Worm (Caenorhabditis elegans) whole organism, L2 larva: ENCODE data around the gene ttr-47.

Experiments
- R02D3.7 ChIP-seq: fragments of 150-350 bp; optimal IDR thresholded peaks from 2 replicates; lab custom pipeline; 2014; ENCODE audit warnings: missing biosample characterization, missing genetic modification characterization
- dmd-4 ChIP-seq: sonication (generic microtip); optimal IDR thresholded peaks from 2 replicates; lab custom pipeline; 2017; ENCODE audit warnings: missing biosample characterization, missing genetic modification characterization
- egl-27 ChIP-seq: sonication (generic microtip); optimal IDR thresholded peaks from 3 replicates; lab custom pipeline; 2017; ENCODE audit warnings: missing biosample characterization, missing genetic modification reagents, missing genetic modification characterization
- elt-3 ChIP-seq: sonication (generic microtip); optimal IDR thresholded peaks from 2 replicates; lab custom pipeline; 2017; ENCODE audit warnings: missing biosample characterization, missing genetic modification characterization
- mab-5 ChIP-seq: fragments of 150-350 bp; optimal IDR thresholded peaks from 2 replicates; lab custom pipeline; 2014; ENCODE audit warnings: missing biosample characterization, missing genetic modification characterization
- nhr-11 ChIP-seq: fragments of 150-350 bp; optimal IDR thresholded peaks from 2 replicates; lab custom pipeline; 2014; ENCODE audit warnings: missing biosample characterization, missing genetic modification characterization
- nhr-77 ChIP-seq: fragments of 150-350 bp; optimal IDR thresholded peaks from 2 replicates; lab custom pipeline; 2014; ENCODE audit warnings: missing biosample characterization, missing genetic modification characterization
- snpc-4 ChIP-seq: fragments of 150-350 bp; optimal IDR thresholded peaks from 2 replicates; lab custom pipeline; 2014; ENCODE audit warnings: missing biosample characterization, missing genetic modification characterization
- ztf-11 ChIP-seq: sonication (generic microtip); optimal IDR thresholded peaks from 2 replicates; lab custom pipeline; 2017; ENCODE audit warnings: missing biosample characterization, missing genetic modification characterization

- no peak for TF ChIP-seq ztf-11 (tag; lab: Kevin White, UChicago)
- no peak for TF ChIP-seq snpc-4 (tag; lab: Kevin White, UChicago)
- no peak for TF ChIP-seq mab-5 (tag; lab: Kevin White, UChicago)
- no peak for TF ChIP-seq nhr-11 (tag; lab: Kevin White, UChicago)
- no peak for TF ChIP-seq nhr-77 (tag; lab: Kevin White, UChicago)
- TF ChIP-seq dmd-4: no peak
- TF ChIP-seq elt-3 (tag; lab: Kevin White, UChicago): no peak
- no peak for TF ChIP-seq R02D3.7
- no peak for TF ChIP-seq egl-27 (tag; lab: Kevin White, UChicago)
These were observed 25.5 kb downstream of the ttr-47 start for ce11 chrV:8948365-8948764.
